Worm (Caenorhabditis elegans) whole organism, L2 larva: Measurements from ENCODE around the gene ZK512.10.

ENCODE experiments used
- F13H6.1 ChIP-seq: sonication (generic microtip); optimal IDR thresholded peaks from 2 replicates; lab custom pipeline; 2016; ENCODE audit warnings: missing genetic modification characterization, missing compliant biosample characterization
- ZK546.5 ChIP-seq: sonication (generic microtip); optimal IDR thresholded peaks from 2 replicates; lab custom pipeline; 2017; ENCODE audit warnings: missing biosample characterization, missing genetic modification characterization
- alr-1 ChIP-seq: fragments of 150-350 bp; optimal IDR thresholded peaks from 2 replicates; lab custom pipeline; 2014; ENCODE audit warnings: missing biosample characterization, missing genetic modification characterization
- blmp-1 ChIP-seq: sonication (generic microtip); optimal IDR thresholded peaks from 2 replicates; lab custom pipeline; 2017; ENCODE audit warnings: missing genetic modification characterization, mild to moderate bottlenecking, missing compliant biosample characterization, antibody characterized with exemption, moderate library complexity; ENCODE audit not compliant: insufficient read depth
- egl-27 ChIP-seq: sonication (generic microtip); optimal IDR thresholded peaks from 3 replicates; lab custom pipeline; 2017; ENCODE audit warnings: missing biosample characterization, missing genetic modification reagents, missing genetic modification characterization
- fos-1 ChIP-seq: fragments of 150-350 bp; optimal IDR thresholded peaks from 2 replicates; lab custom pipeline; 2014; ENCODE audit warnings: missing biosample characterization, missing genetic modification characterization
- lin-11 ChIP-seq: fragments of 150-350 bp; sonication (generic microtip); optimal IDR thresholded peaks from 2 replicates; lab custom pipeline; 2014; ENCODE audit warnings: missing biosample characterization, missing genetic modification characterization, inconsistent platforms, mixed read lengths
- nhr-12 ChIP-seq: fragments of 150-350 bp; optimal IDR thresholded peaks from 2 replicates; lab custom pipeline; 2014; ENCODE audit warnings: missing biosample characterization, missing genetic modification characterization
- nhr-237 ChIP-seq: fragments of 150-350 bp; optimal IDR thresholded peaks from 2 replicates; lab custom pipeline; 2014; ENCODE audit warnings: missing biosample characterization, missing genetic modification characterization
- nhr-6 ChIP-seq: fragments of 150-350 bp; optimal IDR thresholded peaks from 2 replicates; lab custom pipeline; 2014; ENCODE audit warnings: missing biosample characterization, missing genetic modification characterization
- snpc-4 ChIP-seq: fragments of 150-350 bp; optimal IDR thresholded peaks from 2 replicates; lab custom pipeline; 2014; ENCODE audit warnings: missing biosample characterization, missing genetic modification characterization
- unc-62 ChIP-seq: fragments of 150-350 bp; optimal IDR thresholded peaks from 2 replicates; lab custom pipeline; 2014; ENCODE audit warnings: missing biosample characterization, missing genetic modification reagents, missing genetic modification characterization
- ztf-11 ChIP-seq: sonication (generic microtip); optimal IDR thresholded peaks from 2 replicates; lab custom pipeline; 2017; ENCODE audit warnings: missing biosample characterization, missing genetic modification characterization

DNA sequence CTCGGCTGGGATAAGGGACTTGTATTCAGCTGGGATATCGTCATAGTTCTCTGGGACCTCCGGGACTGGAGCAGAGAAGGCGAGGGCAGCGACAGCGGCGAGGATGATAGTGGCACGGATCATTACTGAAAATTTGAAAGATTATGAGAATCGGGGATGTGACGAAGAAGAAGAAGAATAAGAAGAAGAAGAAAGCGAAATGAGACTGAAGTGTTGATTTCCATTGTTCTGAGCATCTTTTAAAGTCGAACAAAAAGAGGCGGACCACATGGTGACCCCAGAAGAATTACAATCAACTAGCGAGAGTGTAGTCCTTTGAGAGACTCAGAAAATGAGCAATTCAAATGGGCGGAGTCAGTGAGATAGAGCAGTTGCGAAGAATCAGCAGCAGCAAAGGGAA is 49.6 kb upstream of the ZK512.10 start, which contains the start of gene far-1:
- TF ChIP-seq nhr-6 (tag; lab: Kevin White, UChicago) (no peak), ztf-11 (tag; lab: Kevin White, UChicago) (no peak), blmp-1 (tag; lab: Kevin White, UChicago) (no peak), alr-1 (tag; lab: Kevin White, UChicago) (no peak), ZK546.5 (tag; lab: Kevin White, UChicago) (no peak), fos-1 (tag; lab: Kevin White, UChicago) (no peak), F13H6.1 (tag; lab: Kevin White, UChicago) (no peak), lin-11 (tag; lab: Kevin White, UChicago) (no peak), nhr-237 (tag; lab: Kevin White, UChicago) (no peak), unc-62 (GFP tag; lab: Kevin White, UChicago) (no peak), snpc-4 (tag; lab: Kevin White, UChicago) (no peak), nhr-12 (no peak), egl-27 (tag; lab: Kevin White, UChicago) (no peak)
